Fruit fly (Drosophila melanogaster): Measurements from ENCODE around the gene brv2.

Gene brv2

dm6 chr3L:17352812-17353211 lies 8.3 kb upstream of the brv2 start (continued):
- no peak for TF ChIP-seq CG6254 (GFP tag; optimal IDR thresholded peaks at IDR 0.05)
- TF ChIP-seq chinmo (GFP tag; IDR thresholded peaks at IDR 0.05; ENCODE audit: partially characterized antibody), result 0 out of 4 replicates have a peak, but pooled peaks have one; percentile 28
- TF ChIP-seq BEAF-32 (GFP tag; optimal IDR thresholded peaks at IDR 0.05), result peak; percentile 44
- peak; percentile 51 for TF ChIP-seq CG8290 (GFP tag; optimal IDR thresholded peaks at IDR 0.05)
- TF ChIP-seq CG8290 (tag; optimal IDR thresholded peaks at IDR 0.05), result peak in 1 of 2 experiments; percentile 78
- TF ChIP-seq CG10654 (GFP tag; optimal IDR thresholded peaks at IDR 0.05), result no peak
- TF ChIP-seq exex (tag; optimal IDR thresholded peaks at IDR 0.05), result peak; percentile 32
- no peak for TF ChIP-seq CG3163 (GFP tag; optimal IDR thresholded peaks at IDR 0.05)
- peak; percentile 55 for TF ChIP-seq Sry-δ (GFP tag; optimal IDR thresholded peaks at IDR 0.05)
- TF ChIP-seq tio (GFP tag; optimal IDR thresholded peaks at IDR 0.05), result no peak
- peak; percentile 90 for TF ChIP-seq pita (GFP tag; optimal IDR thresholded peaks at IDR 0.05)
- peak; percentile 95 for TF ChIP-seq stwl (tag; optimal IDR thresholded peaks at IDR 0.05)
- TF ChIP-seq slbo (GFP tag; IDR thresholded peaks at IDR 0.05), result peak; percentile 34; the same call in 1 of the 2 replicates
- TF ChIP-seq jigr1 (GFP tag; IDR thresholded peaks at IDR 0.05), result no peak
- peak; percentile 63 for TF ChIP-seq abd-A (tag; optimal IDR thresholded peaks at IDR 0.05)
- TF ChIP-seq CG12155 (GFP tag; optimal IDR thresholded peaks at IDR 0.05), result peak; percentile 30
- TF ChIP-seq gfzf (GFP tag; optimal IDR thresholded peaks at IDR 0.05), result peak; percentile 59
- TF ChIP-seq Xbp1 (GFP tag; optimal IDR thresholded peaks at IDR 0.05), result peak; percentile 18

dm6 chr3L:17351522-17351921 lies 7.0 kb upstream of the brv2 start, which contains the start of gene CG7692:
CG7692 (plus strand) TSS chr3L:17351822.
- TF ChIP-seq NfI (GFP tag; optimal IDR thresholded peaks at IDR 0.05) (no peak), stwl (tag; optimal IDR thresholded peaks at IDR 0.05) (peak; percentile 23), vvl (GFP tag; IDR thresholded peaks at IDR 0.05) (peak; percentile 33; the same call in 1 of the 2 replicates), CG8089 (GFP tag; optimal IDR thresholded peaks at IDR 0.05) (no peak), Sry-δ (GFP tag; optimal IDR thresholded peaks at IDR 0.05) (peak; percentile 16)

DNA sequence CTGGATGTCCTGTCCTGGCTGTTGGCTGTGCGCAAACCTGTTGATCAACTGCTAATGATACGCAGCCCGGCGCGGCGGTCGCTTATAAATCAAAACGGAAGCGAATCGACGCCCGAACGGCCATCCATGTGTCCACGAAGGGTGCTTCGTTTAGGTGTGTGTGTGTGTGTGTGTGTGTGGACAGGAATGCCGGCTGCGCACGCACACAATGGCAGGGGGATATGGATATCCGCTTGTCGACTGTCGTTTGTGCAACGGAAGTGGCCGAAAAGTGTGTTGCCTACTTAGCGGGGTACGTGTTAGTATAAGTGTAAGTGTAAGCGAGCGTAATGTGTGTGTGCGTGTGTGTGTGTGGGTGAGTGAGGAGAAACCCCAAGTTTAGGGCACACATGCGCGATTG lies 5.1 kb upstream of the brv2 start, which contains the start of gene Mip:
Gene Mip (minus strand): TSS at position 63 of the 400 bp plus-strand sequence.
- no peak for TF ChIP-seq YL-1 (GFP tag; optimal IDR thresholded peaks at IDR 0.05)
- no peak for TF ChIP-seq lov (optimal IDR thresholded peaks at IDR 0.05)
- TF ChIP-seq lov (GFP tag; IDR thresholded peaks at IDR 0.05), result no peak
- 0 out of 2 replicates have a peak, but pooled peaks have one; percentile 8 for TF ChIP-seq CG3847 (GFP tag; IDR thresholded peaks at IDR 0.05)
- TF ChIP-seq CG13894 (tag; optimal IDR thresholded peaks at IDR 0.05), result no peak
- no peak for TF ChIP-seq CG8089 (GFP tag; optimal IDR thresholded peaks at IDR 0.05)
- TF ChIP-seq BtbVII (GFP tag; optimal IDR thresholded peaks at IDR 0.05), result no peak
- no peak for TF ChIP-seq gcm2 (GFP tag; optimal IDR thresholded peaks at IDR 0.05)
- no peak for TF ChIP-seq ase (GFP tag; IDR thresholded peaks at IDR 0.05)
- no peak for TF ChIP-seq lilli (GFP tag; optimal IDR thresholded peaks at IDR 0.05)
- TF ChIP-seq MESR4 (GFP tag; optimal IDR thresholded peaks at IDR 0.05), result no peak
- no peak for TF ChIP-seq CG3163 (GFP tag; optimal IDR thresholded peaks at IDR 0.05)
- TF ChIP-seq kah (GFP tag; optimal IDR thresholded peaks at IDR 0.05), result no peak
- no peak for TF ChIP-seq Sry-β (GFP tag; optimal IDR thresholded peaks at IDR 0.05)
- peak; percentile 12 for TF ChIP-seq Ets97D (GFP tag; optimal IDR thresholded peaks at IDR 0.05)
- TF ChIP-seq CG1603 (tag; optimal IDR thresholded peaks at IDR 0.05), result no peak
- TF ChIP-seq Optix (GFP tag; IDR thresholded peaks at IDR 0.05), result no peak
- no peak for TF ChIP-seq Awh (GFP tag; IDR thresholded peaks at IDR 0.05)
- TF ChIP-seq Med (GFP tag), result peak; percentile 48
- TF ChIP-seq Hr78 (GFP tag; optimal IDR thresholded peaks at IDR 0.05), result no peak
- TF ChIP-seq bowl (GFP tag; IDR thresholded peaks at IDR 0.05), result no peak
- no peak for TF ChIP-seq Atf6 (GFP tag; IDR thresholded peaks at IDR 0.05)
- no peak for TF ChIP-seq Sox100B (GFP tag; optimal IDR thresholded peaks at IDR 0.05)
- TF ChIP-seq zen (tag; optimal IDR thresholded peaks at IDR 0.05), result peak; percentile 8
- TF ChIP-seq pros (GFP tag; optimal IDR thresholded peaks at IDR 0.05), result no peak
- no peak for TF ChIP-seq cas (GFP tag; IDR thresholded peaks at IDR 0.05)
- no peak for TF ChIP-seq CG2875 (GFP tag; optimal IDR thresholded peaks at IDR 0.05)
- TF ChIP-seq odd (GFP tag; optimal IDR thresholded peaks at IDR 0.05), result no peak
- no peak for TF ChIP-seq CG4424 (GFP tag; optimal IDR thresholded peaks at IDR 0.05)
- TF ChIP-seq crc (GFP tag; optimal IDR thresholded peaks at IDR 0.05), result no peak
